Worm (Caenorhabditis elegans) whole organism, dauer: ENCODE data around the gene srh-145.

ENCODE experiments used
- unc-62 ChIP-seq: sonication (generic microtip); optimal IDR thresholded peaks from 2 replicates; lab custom pipeline; 2017; ENCODE audit warnings: missing biosample characterization, missing genetic modification reagents, missing genetic modification characterization

Gene srh-145

DNA sequence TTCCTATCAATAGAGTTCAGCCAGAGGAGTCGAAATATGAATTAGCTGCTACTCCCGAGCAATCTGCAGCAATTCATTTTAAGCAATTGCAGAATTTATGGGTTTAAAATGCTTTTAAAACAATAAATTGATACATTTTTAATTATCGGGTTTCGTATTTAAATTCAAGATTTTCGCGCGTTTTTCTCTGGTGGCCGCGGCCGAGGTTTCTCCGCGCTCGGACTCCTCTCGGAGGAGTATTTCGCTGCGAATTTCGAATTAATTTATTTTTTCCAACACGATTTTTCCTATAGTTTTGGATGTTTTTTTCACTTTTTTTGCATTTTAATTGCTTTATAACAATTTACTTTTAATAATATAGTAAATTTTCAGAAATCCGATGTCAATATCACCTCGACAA is 9.0 kb upstream of the srh-145 start, which contains the start of gene F13A7.14:
F13A7.14 (plus strand) TSS at position 373 of the 400 bp plus-strand sequence.
- no peak for TF ChIP-seq unc-62

DNA sequence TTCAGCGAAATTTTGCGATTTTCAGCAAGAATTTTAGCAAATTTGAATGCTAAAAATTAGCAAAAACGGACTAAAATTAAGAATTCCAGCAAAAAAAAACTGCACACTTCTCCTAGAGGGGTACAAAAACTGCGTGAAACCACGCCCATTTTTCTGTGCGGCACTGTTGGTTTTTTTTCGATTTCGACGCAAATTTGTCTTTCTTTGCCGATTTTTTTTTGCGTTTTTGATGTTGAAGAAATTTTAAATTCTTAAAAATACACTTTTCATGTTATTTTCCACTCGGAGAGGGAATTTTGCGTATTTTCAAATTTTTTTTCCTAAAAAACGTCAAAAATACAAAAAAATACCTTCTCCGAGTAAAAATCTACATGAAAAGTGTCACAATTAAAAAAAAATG is 6.5 kb upstream of the srh-145 start, which contains the start of gene syp-1:
syp-1 (plus strand) TSS at position 301 of the 400 bp plus-strand sequence.
- no peak for TF ChIP-seq unc-62

DNA sequence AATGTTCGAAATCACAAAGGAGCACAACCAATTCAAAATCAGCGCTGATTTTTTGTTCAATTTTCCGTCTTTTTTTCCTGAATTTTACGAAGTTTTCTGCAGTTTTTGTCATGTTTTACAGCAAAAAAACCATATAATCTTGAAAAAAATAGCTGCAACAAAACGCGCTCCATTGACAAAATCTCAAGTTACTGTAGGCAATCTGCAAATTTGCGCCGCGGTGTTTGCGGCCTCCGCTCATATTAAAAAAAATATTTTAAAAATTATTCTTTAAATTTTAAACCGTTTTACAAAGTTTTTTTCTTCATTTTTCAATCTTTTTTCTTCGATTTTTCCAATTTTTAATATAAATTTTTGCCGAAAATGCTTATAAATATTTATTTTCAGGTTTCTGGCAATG is 5.1 kb upstream of the srh-145 start:
- TF ChIP-seq unc-62 = no peak

DNA sequence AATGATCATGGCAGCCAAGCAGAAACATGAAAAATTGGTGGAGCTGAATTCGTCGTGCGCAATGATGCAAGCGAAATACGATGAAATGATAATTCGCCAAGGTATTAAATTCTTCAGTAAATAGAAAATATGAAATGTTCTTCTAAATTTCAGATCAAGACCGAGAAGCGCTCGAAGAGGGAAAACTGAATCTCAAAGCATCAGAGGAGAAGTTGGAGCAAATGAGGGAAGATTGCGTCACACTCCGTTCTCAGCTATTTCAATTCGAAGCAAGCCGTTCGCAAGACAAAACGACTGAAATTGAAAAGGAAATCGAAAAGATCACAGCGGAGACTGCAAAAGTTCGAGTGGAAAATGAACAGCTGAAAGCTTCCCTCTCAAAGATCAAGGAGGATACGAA is 4.2 kb upstream of the srh-145 start:
- TF ChIP-seq unc-62 = no peak

DNA sequence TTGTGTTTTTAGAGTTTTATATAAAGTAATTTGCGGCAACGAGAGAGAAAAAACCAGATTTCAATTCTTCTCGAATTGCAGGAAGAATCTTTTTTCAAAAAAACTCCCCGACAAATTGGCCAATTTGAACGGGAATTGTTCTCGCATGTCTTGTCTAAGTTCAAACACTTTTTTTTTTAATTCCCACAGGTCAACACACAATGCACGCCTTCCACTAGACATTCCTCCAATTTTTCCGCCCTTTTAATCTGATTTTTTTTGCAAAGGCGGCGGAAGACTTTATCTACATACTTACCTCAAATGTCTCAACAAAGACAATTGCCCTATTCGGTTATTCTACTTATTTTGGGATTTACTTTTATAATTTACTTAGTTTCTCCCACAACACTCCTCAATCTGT is 2.9 kb upstream of the srh-145 start, which contains the start of gene F26D2.3:
F26D2.3 (plus strand) TSS at position 301 of the 400 bp plus-strand sequence.
- TF ChIP-seq unc-62 = no peak

DNA sequence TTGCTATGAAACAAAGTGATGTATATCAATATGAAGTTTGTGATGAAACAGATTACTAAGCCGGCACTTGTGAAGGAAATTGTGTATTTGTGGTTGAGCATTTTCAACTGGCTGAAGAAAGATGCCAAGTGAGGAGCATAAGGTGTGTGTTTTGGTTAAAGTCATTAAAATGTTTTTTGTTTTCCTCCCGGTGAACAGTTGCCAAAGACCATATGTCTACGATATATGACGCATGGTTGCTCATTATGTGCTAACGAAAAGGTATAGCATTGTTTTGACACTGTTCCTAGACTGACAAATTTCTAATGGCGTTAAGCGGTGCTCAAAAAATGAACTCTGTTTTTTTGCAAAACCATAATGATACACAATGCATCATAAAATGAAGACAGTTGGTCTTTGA is 6.5 kb downstream of the srh-145 start, which contains the start of gene str-55:
str-55 (minus strand) TSS at position 101 of the 400 bp plus-strand sequence.
- no peak for TF ChIP-seq unc-62

DNA sequence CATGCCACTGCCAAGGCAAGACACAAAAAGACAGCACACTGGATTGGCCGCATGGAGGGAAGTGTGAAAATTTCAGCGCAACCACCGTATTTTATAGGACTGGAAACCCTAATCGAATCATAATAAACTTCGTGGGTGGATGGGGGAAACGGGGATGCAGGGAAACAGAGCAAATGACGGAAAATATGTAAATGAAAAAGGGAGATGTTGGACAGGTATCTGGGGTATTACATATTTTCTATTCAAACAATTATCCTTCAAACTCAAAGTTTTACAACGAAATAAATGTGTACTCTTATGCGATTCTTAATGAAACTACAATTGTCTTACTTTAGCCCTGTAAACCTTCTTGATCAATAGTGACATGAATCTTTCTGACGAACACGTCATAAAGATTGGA is 9.3 kb downstream of the srh-145 start, which contains the start of gene F26D2.16:
F26D2.16 (minus strand) TSS at position 101 of the 400 bp plus-strand sequence.
- no peak for TF ChIP-seq unc-62

DNA sequence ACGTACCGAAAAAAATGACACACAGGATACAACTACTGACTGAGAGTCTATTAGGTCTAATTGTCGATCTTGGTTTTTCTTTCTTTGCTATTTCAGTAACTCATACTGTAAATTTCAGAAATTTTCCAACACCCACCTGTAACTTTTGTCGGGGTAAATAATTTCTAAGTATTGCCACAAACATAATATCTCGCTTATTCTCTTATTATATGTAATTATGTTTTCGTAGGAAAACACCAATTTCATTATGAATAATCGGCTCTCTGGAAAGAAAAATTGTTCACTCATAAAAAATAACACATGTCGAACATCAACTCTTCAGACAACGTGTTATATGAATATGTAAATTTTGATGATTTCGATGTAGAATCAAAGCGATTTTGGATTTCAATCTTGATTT is 10.2 kb downstream of the srh-145 start, which contains the start of gene srw-48:
srw-48 (plus strand) TSS at position 301 of the 400 bp plus-strand sequence.
- TF ChIP-seq unc-62 = no peak

DNA sequence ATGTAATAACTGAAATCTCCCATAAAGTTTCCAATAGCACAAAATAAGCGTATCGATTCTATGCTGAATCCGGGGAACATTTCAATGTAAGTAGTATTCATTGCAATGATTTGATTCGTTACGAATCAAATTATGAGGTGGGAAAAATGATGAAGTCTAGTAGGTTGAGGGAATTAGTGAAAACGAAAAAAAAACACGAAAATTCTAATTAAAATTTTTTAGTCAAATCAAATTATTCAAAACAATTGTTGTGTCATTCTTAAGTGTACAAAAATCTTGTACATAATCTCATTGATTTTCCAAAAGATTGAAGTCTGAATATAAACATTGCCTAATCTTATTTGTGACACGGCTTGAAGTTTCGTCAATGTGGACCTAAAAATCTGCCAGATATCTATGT is 13.9 kb downstream of the srh-145 start, which contains the start of gene srw-29:
srw-29 (minus strand) TSS at position 101 of the 400 bp plus-strand sequence.
- no peak for TF ChIP-seq unc-62

DNA sequence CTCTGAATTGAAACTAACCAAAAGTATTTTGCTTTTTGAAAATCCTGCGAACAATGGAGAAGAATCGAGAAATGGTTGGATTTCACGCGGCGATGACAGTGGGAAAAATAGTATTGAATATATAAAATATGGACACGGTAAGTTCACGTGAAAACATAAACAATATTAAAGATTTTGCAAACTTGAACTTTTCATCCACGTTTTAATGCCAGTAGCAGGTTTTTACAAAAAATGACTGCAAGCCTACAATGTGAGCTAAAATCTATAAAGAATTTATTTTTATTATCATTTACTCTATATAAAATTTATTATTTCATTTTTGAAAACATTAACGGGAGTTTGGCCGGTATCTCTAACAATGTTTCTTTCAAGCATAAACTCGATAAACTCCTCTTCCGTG is 19.0 kb downstream of the srh-145 start, which contains the start of gene F26D2.10:
F26D2.10 (minus strand) TSS at position 101 of the 400 bp plus-strand sequence.
- TF ChIP-seq unc-62 = no peak

DNA sequence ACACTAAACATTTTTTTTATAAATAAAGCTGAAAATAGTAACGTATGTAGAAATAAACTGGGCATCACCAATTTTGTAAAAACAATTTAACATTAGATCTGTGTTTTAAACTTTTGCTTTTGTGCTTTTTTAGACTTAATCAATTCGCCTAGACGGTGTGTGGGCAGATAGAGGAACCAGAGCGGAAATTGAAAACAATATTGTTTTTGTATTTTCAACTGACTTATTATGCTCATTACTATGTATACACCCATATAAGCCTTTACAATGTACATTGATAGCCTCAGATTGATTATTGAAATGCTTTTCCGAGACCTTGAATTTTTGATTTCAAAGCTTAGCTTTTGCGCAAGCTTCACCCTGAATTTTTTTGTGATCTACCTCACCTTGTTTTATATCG is 19.4 kb downstream of the srh-145 start, which contains the start of gene str-73:
str-73 (plus strand) TSS at position 301 of the 400 bp plus-strand sequence.
- TF ChIP-seq unc-62 = no peak

DNA sequence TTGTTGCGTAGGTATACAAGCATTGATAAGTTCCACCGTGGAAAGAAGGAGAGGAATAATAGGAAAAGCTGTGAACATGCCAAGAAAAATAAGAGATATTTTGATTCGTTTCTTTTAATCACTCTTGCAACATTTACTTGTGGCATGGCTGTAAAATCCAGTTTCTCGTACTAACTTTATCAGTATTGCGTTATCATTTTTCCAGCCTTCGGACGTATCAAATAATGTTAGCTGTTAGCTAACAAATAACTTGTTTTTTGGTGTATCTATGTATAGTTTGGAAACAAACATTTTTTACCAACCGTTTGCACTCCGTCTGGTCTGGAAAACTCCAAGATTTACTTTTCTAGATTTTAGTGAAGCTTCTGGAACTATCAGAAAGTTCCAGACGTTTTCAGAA is 23.0 kb downstream of the srh-145 start, which contains the start of gene clec-234:
clec-234 (minus strand) TSS at position 101 of the 400 bp plus-strand sequence.
- TF ChIP-seq unc-62 = no peak

DNA sequence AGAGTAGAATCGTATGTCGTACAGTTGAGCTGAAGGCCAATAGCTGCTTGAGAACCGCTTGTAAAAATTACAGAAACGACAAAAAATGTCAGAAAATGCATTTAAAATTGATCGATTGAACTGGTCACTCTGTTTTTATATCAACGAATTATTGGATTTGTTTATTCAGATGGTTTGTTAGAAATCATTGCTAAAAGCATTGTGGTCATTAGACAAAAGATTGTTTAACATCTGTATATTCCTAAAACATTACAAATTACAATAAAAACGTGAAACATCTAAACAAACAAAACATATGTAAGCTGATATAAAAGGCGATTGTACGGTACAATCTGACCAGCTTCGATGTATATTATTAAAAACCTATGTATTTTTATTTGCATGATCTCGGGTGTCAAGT is 25.0 kb downstream of the srh-145 start, which contains the start of the genes F26D2.13 and F26D2.14:
F26D2.13 (minus strand) TSS at position 101 of the 400 bp plus-strand sequence.
F26D2.14 (plus strand) TSS at position 346 of the 400 bp plus-strand sequence.
- TF ChIP-seq unc-62 = no peak

DNA sequence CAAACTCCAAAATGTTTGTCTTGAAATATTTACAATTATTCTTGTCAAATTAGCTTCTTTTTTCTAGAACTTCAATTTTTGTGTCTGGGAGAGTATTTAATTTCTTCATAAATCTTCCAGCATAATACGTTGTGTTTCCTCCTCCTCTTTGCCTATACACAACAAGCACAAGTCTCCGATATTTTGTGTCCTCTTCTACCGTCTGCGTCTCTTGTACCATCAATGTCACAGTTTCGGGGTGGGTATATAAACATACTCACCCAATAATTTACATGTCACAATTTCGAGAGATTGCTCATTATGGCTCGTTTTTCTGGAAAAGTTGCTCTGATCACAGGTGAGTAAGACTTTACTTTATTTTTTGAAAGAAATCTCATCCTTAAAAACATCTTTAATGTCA is 27.0 kb downstream of the srh-145 start, which contains the start of gene F26D2.15:
F26D2.15 (plus strand) TSS at position 301 of the 400 bp plus-strand sequence.
- no peak for TF ChIP-seq unc-62

DNA sequence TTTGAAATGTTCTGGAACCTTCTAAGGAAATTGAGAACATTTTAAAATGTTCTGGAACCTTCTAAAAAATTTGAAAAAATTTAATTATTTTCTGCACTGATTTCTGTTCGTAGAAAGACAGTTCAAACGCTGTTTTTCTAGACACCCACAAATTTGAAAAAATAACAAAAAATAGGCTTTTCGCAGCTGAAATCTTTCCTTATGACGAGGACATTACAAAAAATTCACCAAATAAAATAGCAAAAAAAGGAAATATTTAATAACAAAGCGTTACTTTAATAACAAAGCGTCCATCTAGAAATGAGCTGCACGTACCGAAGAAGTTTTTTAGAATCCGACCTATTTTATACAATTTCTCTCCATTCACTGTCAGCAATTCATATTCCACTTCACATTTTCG is 33.1 kb downstream of the srh-145 start, which contains the start of gene srh-141:
srh-141 (plus strand) TSS at position 301 of the 400 bp plus-strand sequence.
- no peak for TF ChIP-seq unc-62

DNA sequence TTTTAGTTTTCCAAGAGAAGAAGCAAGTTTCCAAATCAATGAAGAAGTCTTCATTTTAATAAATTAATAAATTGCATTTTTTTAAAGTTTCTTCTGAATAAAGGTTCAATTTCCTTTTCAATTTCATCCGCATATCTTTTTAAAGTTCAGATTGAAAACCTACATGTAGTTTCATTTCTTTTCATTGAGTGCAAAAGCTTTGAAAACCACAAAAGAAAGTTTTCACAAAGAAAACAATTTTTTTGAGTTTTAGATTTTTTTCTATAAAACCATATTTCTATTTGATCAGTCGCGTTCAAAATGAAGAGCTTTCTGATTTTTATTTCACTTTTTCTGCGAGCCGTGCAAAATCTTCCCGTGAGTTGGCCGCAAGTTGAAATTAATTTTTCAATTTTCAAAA is 35.2 kb downstream of the srh-145 start, which contains the start of gene T08G3.6:
T08G3.6 (plus strand) TSS at position 301 of the 400 bp plus-strand sequence.
- TF ChIP-seq unc-62 = no peak

DNA sequence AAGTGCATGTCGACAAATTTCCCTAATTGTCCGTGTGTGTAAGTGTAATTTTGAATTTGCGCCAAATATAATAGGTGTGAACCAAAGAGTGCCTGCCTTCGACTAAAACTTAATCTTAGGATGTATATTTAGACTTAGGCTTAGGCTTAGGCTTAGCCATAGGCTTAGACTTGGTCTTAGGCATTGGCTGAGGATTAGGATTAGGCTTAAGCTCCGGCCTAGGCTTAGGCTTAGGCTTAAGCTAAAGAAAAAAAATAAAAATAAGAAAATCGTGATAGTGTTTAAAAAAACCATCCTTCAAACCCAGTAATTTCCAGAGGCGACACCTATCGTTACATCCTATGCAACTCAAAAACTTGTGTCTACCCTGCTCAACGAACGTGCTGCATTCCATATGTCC is 35.7 kb downstream of the srh-145 start:
- TF ChIP-seq unc-62 = no peak

DNA sequence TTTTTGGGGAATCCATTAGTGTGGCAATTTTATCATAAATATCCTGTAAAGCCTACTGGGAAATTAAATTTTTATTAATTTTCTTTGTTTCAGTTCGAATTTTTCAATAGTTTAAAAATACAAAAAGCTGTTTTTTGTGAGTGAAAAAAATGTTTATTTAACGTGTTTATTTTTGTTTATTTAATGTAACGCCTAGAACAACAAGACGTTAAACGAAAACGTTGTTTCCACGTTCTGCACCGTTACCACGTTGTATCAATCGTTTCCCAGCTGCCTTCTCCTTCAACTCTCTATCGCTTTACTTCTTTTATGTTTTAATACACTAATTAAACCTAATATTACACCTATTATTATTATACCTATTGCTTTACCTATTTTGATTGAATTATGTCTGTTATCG is 37.2 kb downstream of the srh-145 start, which contains the start of gene T08G3.13:
T08G3.13 (plus strand) TSS at position 301 of the 400 bp plus-strand sequence.
- TF ChIP-seq unc-62 = no peak
